Worm (Caenorhabditis elegans) whole organism, midembryonic: ENCODE measurements around the gene Y82E9BL.5.
"Not testable (repeated sequence)": the region's sequence is repeated elsewhere in the genome, so short reads cannot be mapped to it uniquely, and the experiment has no call there.

Source experiments
- cog-1 ChIP-seq: sonication (generic microtip); optimal IDR thresholded peaks from 2 replicates; lab custom pipeline; 2016; ENCODE audit warnings: missing genetic modification characterization, missing compliant biosample characterization
- flt-1 ChIP-seq: fragments of 200-800 bp; sonication (Bioruptor generic); IDR thresholded peaks from 2 replicates; pipeline ENCODE4 v1.3.6; 2022; ENCODE audit warnings: missing genetic modification characterization, missing compliant biosample characterization
- ztf-23 ChIP-seq: fragments of 200-800 bp; sonication (Bioruptor generic); IDR thresholded peaks from 2 replicates; pipeline ENCODE4 v1.3.6; 2022; ENCODE audit warnings: missing genetic modification reagents, missing genetic modification characterization, missing compliant biosample characterization

ce11 chrIII:1377903-1378302 is 30.5 kb upstream of the Y82E9BL.5 start, which contains the start of gene pals-40:
- TF ChIP-seq cog-1; flt-1; ztf-23 (GFP tag; lab: Robert Waterston, UW): not testable (repeated sequence)
